Worm (Caenorhabditis elegans): ENCODE results near the gene cku-70.
A peak's percentile ranks its signal among the peaks of the same experiment; 100 is the strongest.

cku-70 gene

ce11 chrIII:11193251-11193650, 38.6 kb downstream of the cku-70 start:
- TF ChIP-seq C38D4.7 (GFP tag; optimal IDR thresholded peaks at IDR 0.05) (no peak), elt-2 (tag; optimal IDR thresholded peaks at IDR 0.05) (no peak), ceh-19 (GFP tag; optimal IDR thresholded peaks at IDR 0.05) (no peak), lin-11 (tag; optimal IDR thresholded peaks at IDR 0.05) (no peak), che-1 (tag; optimal IDR thresholded peaks at IDR 0.05) (no peak)

- peak; percentile 93 for TF ChIP-seq dve-1 (tag; optimal IDR thresholded peaks at IDR 0.05)
- no peak for TF ChIP-seq K02D7.2 (tag; optimal IDR thresholded peaks at IDR 0.05)
- TF ChIP-seq ets-4 (tag; optimal IDR thresholded peaks at IDR 0.05), result no peak
- TF ChIP-seq C38D4.7 (GFP tag; optimal IDR thresholded peaks at IDR 0.05), result no peak
- no peak for TF ChIP-seq ttx-3 (tag; optimal IDR thresholded peaks at IDR 0.05)
Observed at ce11 chrIII:11194123-11194522, 39.5 kb downstream of the cku-70 start.

ce11 chrIII:11195140-11195539, 40.5 kb downstream of the cku-70 start, which contains the start of gene tra-1:
TSS of gene tra-1 (minus strand) at chrIII:11195201.
- TF ChIP-seq fax-1 (tag; optimal IDR thresholded peaks at IDR 0.05) (no peak), ceh-24 (tag; optimal IDR thresholded peaks at IDR 0.05) (no peak), unc-3 (GFP tag; conservative IDR thresholded peaks at IDR 0.05) (no peak), unc-3 (tag; optimal IDR thresholded peaks at IDR 0.05) (no peak), lin-11 (tag; optimal IDR thresholded peaks at IDR 0.05) (no peak), npax-4 (tag; optimal IDR thresholded peaks at IDR 0.05) (no peak), tbx-7 (tag; optimal IDR thresholded peaks at IDR 0.05) (no peak), sdc-2 (tag; optimal IDR thresholded peaks at IDR 0.05) (no peak), fkh-10 (GFP tag; optimal IDR thresholded peaks at IDR 0.05) (no peak)

ce11 chrIII:11195553-11195952, 40.9 kb downstream of the cku-70 start:
- TF ChIP-seq ceh-30 (tag; optimal IDR thresholded peaks at IDR 0.05) (no peak), rnt-1 (tag; optimal IDR thresholded peaks at IDR 0.05) (no peak), ceh-9 (tag; optimal IDR thresholded peaks at IDR 0.05) (no peak), elt-2 (tag; optimal IDR thresholded peaks at IDR 0.05) (peak; percentile 72)

DNA sequence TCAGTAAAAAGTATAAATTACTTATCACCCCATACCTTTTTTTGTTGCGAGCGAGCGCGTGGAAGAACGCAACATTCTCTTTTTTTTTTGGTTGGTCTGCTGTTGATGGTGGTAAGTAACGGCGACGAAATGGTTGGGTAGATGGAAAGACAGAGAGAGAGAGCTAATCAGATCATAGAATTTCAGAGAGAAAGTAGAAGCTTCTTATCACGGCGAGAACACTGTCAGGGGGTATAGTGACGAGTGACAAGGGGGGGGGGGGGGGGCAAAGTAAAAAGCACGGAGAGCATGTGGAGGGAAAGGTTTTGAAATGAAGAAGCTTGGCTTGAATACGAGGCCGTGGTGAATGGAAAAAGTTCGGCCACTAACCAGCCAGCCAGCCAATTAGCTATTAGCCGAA, 42.7 kb downstream of the cku-70 start:
- TF ChIP-seq fax-1 (tag; optimal IDR thresholded peaks at IDR 0.05) (no peak), ceh-30 (tag; optimal IDR thresholded peaks at IDR 0.05) (no peak), nfya-1 (tag; optimal IDR thresholded peaks at IDR 0.05) (no peak), ttx-3 (tag; optimal IDR thresholded peaks at IDR 0.05) (no peak)

DNA sequence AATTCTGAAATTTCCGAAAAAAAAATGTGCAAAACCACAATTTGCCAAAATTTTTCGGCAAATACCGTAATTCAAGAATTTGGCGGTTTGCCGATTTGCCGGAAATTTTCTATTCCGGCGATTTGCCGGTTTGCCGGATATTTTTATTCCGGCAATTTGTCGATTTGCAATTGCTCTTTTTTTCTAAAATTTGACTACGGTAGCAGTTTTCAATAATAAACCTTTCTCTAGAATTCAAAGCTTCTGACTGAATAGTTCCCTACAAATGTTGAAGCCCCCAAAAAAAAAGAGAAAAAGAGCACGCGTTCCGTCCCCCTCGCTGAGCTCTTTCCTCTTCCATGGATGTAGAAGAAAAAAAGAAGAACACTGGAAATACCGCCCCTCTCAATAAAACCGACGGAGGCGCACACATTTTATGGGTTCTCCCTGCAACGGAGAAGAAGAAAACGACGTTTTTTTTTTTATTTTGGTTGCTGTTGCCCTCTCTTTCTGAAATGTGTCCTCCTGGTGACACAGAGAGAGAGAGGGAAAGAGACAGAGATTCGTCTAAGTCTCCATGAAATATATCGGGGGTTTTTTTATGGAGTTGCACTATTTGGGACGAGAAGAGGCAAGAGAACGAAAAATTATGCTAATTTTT, 46.4 kb downstream of the cku-70 start:
- TF ChIP-seq ttx-3 (tag; optimal IDR thresholded peaks at IDR 0.05) (no peak), elt-2 (tag; optimal IDR thresholded peaks at IDR 0.05) (no peak), dve-1 (tag; optimal IDR thresholded peaks at IDR 0.05) (no peak), npax-4 (tag; optimal IDR thresholded peaks at IDR 0.05) (no peak), F13H6.1 (tag; optimal IDR thresholded peaks at IDR 0.05) (no peak), hlh-15 (tag; optimal IDR thresholded peaks at IDR 0.05) (no peak), T23F11.4 (GFP tag; optimal IDR thresholded peaks at IDR 0.05) (no peak), odd-2 (tag; optimal IDR thresholded peaks at IDR 0.05) (no peak), rnt-1 (tag; optimal IDR thresholded peaks at IDR 0.05) (no peak), sox-2 (GFP tag; IDR thresholded peaks at IDR 0.05) (no peak), pha-2 (tag; optimal IDR thresholded peaks at IDR 0.05) (no peak), ceh-34 (tag; optimal IDR thresholded peaks at IDR 0.05) (no peak), pros-1 (tag; optimal IDR thresholded peaks at IDR 0.05) (no peak), zip-5 (tag; optimal IDR thresholded peaks at IDR 0.05) (no peak), hlh-8 (tag; optimal IDR thresholded peaks at IDR 0.05) (no peak), eyg-1 (tag; optimal IDR thresholded peaks at IDR 0.05) (no peak), fkh-6 (tag; optimal IDR thresholded peaks at IDR 0.05) (no peak), ceh-2 (tag; optimal IDR thresholded peaks at IDR 0.05) (no peak), fkh-10 (GFP tag; optimal IDR thresholded peaks at IDR 0.05) (no peak)
